Fruit fly (Drosophila melanogaster): ENCODE results near the gene kin17.

The kin17 gene

DNA sequence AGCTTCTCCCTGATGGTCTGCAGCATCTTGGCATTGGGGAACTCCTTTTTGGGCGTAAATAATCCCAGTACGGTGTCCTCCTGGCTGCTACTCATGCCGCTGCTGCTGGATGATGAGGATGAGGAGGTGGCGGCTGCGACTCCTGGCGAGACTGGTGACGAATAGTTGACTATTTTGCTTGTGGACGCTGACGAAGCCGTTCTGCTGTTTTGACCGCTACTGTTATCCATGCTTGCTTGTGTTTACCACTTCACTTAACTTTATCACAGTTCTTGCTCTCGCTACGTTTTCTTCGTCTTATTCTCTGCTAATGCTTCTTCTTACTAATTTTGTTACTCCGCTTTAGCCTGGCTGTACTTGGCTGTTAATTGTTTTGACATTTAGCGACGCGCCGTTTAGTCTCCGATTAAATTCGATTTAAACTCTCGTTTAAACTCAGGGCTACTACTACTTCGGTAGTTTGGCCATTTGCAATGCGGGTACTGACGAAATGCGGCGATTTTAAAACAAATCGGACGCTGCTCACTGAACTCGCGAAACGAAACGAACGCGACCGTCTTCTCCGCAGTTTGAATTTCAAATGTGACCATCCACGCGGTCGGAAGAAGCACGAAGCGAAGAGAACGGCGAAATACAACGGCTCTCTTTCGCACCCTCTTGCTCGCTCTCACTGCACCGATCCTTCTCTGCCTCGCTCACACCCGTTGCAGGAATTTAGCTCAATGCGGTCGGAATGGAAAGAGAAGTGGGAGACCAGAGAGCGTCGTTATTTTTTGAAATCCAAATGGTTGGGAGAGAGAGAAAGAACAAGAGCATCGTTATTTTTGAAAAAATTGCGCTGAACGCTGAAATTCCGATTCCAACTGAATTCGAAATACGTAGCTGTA is 44.7 kb downstream of the kin17 start, which contains the start of gene trbl:
TSS of gene trbl (minus strand) at position 584 of the 887 bp plus-strand sequence.
- TF ChIP-seq ss (GFP tag; optimal IDR thresholded peaks at IDR 0.05) (peak; percentile 12 to 21), CG3032 (tag; optimal IDR thresholded peaks at IDR 0.05) (no peak), CG6792 (GFP tag; optimal IDR thresholded peaks at IDR 0.05) (no peak), cyc (GFP tag; optimal IDR thresholded peaks at IDR 0.05) (no peak), salr (GFP tag; optimal IDR thresholded peaks at IDR 0.05) (no peak), net (GFP tag; optimal IDR thresholded peaks at IDR 0.05) (peak; percentile 58), achi (GFP tag; optimal IDR thresholded peaks at IDR 0.05) (peak; percentile 15), Smox (GFP tag; optimal IDR thresholded peaks at IDR 0.05) (no peak), lz (GFP tag; optimal IDR thresholded peaks at IDR 0.05) (no peak), Met (GFP tag; optimal IDR thresholded peaks at IDR 0.05) (no peak), CG6808 (GFP tag; optimal IDR thresholded peaks at IDR 0.05) (peak; percentile 18), Ets21C (GFP tag; optimal IDR thresholded peaks at IDR 0.05) (no peak), CG8119 (GFP tag; IDR thresholded peaks at IDR 0.05) (peak; percentile 40; the same call in 2 of the 3 replicates), svp (GFP tag) (peak; percentile 73), CG8632 (GFP tag; optimal IDR thresholded peaks at IDR 0.05) (no peak), CG16779 (tag; optimal IDR thresholded peaks at IDR 0.05) (peak; percentile 33), Lpt (GFP tag; optimal IDR thresholded peaks at IDR 0.05) (no peak), fd85E (GFP tag; optimal IDR thresholded peaks at IDR 0.05) (peak; percentile 30), Ets96B (tag; optimal IDR thresholded peaks at IDR 0.05) (no peak), CG3919 (GFP tag; optimal IDR thresholded peaks at IDR 0.05) (peak; percentile 30), Sox14 (GFP tag; optimal IDR thresholded peaks at IDR 0.05) (peak; percentile 29), Sox102F (GFP tag; optimal IDR thresholded peaks at IDR 0.05) (no peak), OdsH (GFP tag; optimal IDR thresholded peaks at IDR 0.05) (no peak), CG6276 (GFP tag; optimal IDR thresholded peaks at IDR 0.05) (peak; percentile 19), CG1621 (tag; optimal IDR thresholded peaks at IDR 0.05) (peak; percentile 53), eg (GFP tag; IDR thresholded peaks at IDR 0.05) (peak; percentile 60; the same call in 2 of the 3 replicates), Eip78C (GFP tag) (peak; percentile 48), esn (GFP tag; optimal IDR thresholded peaks at IDR 0.05) (no peak), dsx (GFP tag; optimal IDR thresholded peaks at IDR 0.05; ENCODE audit: poor library complexity, severe bottlenecking) (peak; percentile 62), CG15336 (GFP tag; IDR thresholded peaks at IDR 0.05) (peak; percentile 35; the same call in 1 of the 2 replicates), Eip75B (GFP tag; optimal IDR thresholded peaks at IDR 0.05) (no peak), CG6854 (GFP tag; optimal IDR thresholded peaks at IDR 0.05) (peak; percentile 66), fkh (GFP tag; optimal IDR thresholded peaks at IDR 0.05) (peak; percentile 27), CG6163 (GFP tag; IDR thresholded peaks at IDR 0.05) (peak; percentile 68), CG10669 (GFP tag; optimal IDR thresholded peaks at IDR 0.05) (no peak), CG4318 (GFP tag; optimal IDR thresholded peaks at IDR 0.05) (no peak)

DNA sequence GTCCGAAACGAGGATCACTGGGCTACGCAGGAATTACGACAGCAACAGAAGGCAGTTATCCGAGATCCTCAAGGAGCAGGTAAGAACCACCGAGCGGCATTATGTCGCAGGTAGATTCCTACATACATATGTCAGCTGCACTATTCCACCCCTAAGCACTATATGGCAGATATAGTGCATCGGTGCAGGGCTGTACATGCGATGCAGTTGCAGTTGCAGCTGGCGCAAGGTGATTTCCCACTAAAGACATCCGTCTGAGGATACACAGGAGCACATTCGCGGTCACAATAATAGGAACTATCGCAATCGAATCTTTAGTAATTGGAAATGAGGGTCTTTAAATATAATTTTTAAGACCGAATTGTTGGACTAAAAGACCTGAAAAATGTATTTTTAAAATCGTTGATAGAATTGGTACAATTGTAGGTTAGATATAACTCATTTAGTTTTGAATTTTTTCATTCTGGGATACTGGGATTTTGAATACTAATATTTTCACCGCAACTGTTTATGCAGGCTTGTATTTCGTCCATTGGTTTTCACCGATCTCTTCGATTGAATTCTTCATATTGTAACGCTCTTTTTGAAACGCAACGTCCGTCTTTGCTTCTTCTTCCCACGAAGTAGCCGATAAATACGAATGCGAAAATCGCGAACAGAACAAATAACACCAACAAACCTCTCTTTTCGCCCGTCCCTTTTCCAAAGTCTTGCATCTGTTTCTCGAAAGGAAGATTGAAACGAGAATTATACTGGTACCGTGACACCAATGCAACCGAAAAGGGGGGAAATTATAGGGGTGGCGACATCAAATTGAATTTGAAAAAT is 46.3 kb downstream of the kin17 start:
- TF ChIP-seq CG1621 (tag; optimal IDR thresholded peaks at IDR 0.05) (peak; percentile 75), CG3919 (GFP tag; optimal IDR thresholded peaks at IDR 0.05) (peak; percentile 56), CG6792 (GFP tag; optimal IDR thresholded peaks at IDR 0.05) (peak; percentile 72), CG31627 (GFP tag; optimal IDR thresholded peaks at IDR 0.05) (peak; percentile 64), Hr39 (GFP tag; optimal IDR thresholded peaks at IDR 0.05) (peak; percentile 70), spab (GFP tag; optimal IDR thresholded peaks at IDR 0.05) (peak; percentile 73), CG8632 (GFP tag; optimal IDR thresholded peaks at IDR 0.05) (peak; percentile 49), CG16779 (tag; optimal IDR thresholded peaks at IDR 0.05) (peak; percentile 28), CG4318 (GFP tag; optimal IDR thresholded peaks at IDR 0.05) (no peak), Lpt (GFP tag; optimal IDR thresholded peaks at IDR 0.05) (no peak), Gug (GFP tag; IDR thresholded peaks at IDR 0.05) (no peak), pdm3 (GFP tag; optimal IDR thresholded peaks at IDR 0.05) (peak; percentile 65), Sox102F (GFP tag; optimal IDR thresholded peaks at IDR 0.05) (peak; percentile 51), net (GFP tag; optimal IDR thresholded peaks at IDR 0.05) (peak; percentile 17), acj6 (GFP tag; optimal IDR thresholded peaks at IDR 0.05) (peak; percentile 73), eg (GFP tag; IDR thresholded peaks at IDR 0.05) (no peak), fkh (GFP tag; optimal IDR thresholded peaks at IDR 0.05) (no peak), lz (GFP tag; optimal IDR thresholded peaks at IDR 0.05) (peak; percentile 68), Eip78C (GFP tag) (peak; percentile 91), CG10669 (GFP tag; optimal IDR thresholded peaks at IDR 0.05) (peak; percentile 77), OdsH (GFP tag; optimal IDR thresholded peaks at IDR 0.05) (peak; percentile 66), dac (GFP tag; optimal IDR thresholded peaks at IDR 0.05) (no peak), CG9139 (GFP tag; optimal IDR thresholded peaks at IDR 0.05) (peak; percentile 73), CG11902 (GFP tag; optimal IDR thresholded peaks at IDR 0.05) (peak; percentile 62)

All from whole organism, prepupa.